Worm (Caenorhabditis elegans) whole organism, L4/young adult: Measurements from ENCODE around the gene srlf-15.

Experiments used
- W03F9.2 ChIP-seq: fragments of 150-350 bp; optimal IDR thresholded peaks from 2 replicates; lab custom pipeline; 2014; ENCODE audit warnings: missing biosample characterization, missing genetic modification characterization
- him-1 ChIP-seq: sonication (generic microtip); optimal IDR thresholded peaks from 2 replicates; lab custom pipeline; 2016; ENCODE audit warnings: missing genotype, missing genetic modification reagents, missing genetic modification characterization, missing compliant biosample characterization

DNA sequence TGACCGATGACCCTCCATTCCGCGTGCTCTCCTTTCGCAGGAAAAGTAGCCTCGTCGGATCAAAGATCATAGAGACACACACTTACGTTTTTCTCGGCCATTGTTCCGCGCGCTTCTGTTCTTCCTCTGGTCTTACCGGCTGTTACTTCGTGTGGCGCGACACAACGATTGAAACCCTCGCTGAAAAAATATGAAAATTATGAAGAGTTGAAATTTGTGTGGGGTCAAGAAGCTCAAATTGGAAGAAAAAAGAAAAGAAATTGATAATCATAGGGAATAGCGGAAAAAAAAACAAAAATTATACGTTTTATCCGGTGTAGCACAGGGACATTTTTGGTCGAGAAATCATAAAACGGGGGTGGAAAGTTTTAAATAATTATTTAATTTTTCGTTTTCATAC is 5.2 kb downstream of the srlf-15 start, which contains the start of gene cey-1:
- TF ChIP-seq him-1 (tag; lab: Kevin White, UChicago) (no peak), W03F9.2 (no peak)
